Fruit fly (Drosophila melanogaster): ENCODE results near the gene MAGE.

MAGE gene

DNA sequence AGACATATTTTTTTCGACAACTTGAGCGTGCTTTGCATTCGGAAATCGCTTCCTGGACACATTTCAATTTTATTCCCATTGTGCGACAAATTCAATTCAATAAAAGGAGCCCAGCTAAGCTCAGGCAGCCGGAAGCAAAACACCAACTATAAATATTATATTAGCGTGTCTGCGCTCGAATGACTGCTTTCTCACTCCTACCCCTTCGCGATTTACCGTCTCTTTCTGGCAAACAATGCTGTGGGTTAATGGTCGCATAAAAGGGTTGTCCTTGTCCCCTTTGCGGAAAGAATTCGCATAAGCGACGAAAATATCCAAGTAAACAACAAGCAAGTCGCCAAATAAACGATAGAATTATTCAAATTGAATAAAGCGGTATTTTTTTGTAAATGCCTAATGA, 50.7 kb downstream of the MAGE start:
- peak; percentile 41 for TF ChIP-seq EcR (GFP tag; optimal IDR thresholded peaks at IDR 0.05)
- TF ChIP-seq CG15710 (tag; optimal IDR thresholded peaks at IDR 0.05): no peak
